Fruit fly (Drosophila melanogaster) whole organism, embryonic: ENCODE measurements around the gene Eig71Ei.

Source experiments
- Ada2b ChIP-seq: fragments of 200-800 bp; sonication (Bioruptor generic); IDR thresholded peaks from 2 replicates; pipeline ENCODE4 v1.3.6; 2022; ENCODE audit warnings: missing biosample characterization, missing genetic modification characterization
- B-H1 ChIP-seq: fragments of 200-800 bp; sonication (Bioruptor generic); IDR thresholded peaks from 3 replicates; pipeline ENCODE4 v1.3.6; 2022; ENCODE audit warnings: missing biosample characterization, missing genetic modification characterization
- CG10274 ChIP-seq: fragments of 200-800 bp; sonication (Bioruptor generic); optimal IDR thresholded peaks from 3 replicates; lab custom pipeline; 2017; ENCODE audit warnings: missing biosample characterization, mild to moderate bottlenecking, missing genetic modification characterization
- CG10979 ChIP-seq: fragments of 200-800 bp; sonication (Bioruptor generic); optimal IDR thresholded peaks from 2 replicates; lab custom pipeline; 2018; ENCODE audit warnings: missing biosample characterization, mild to moderate bottlenecking, missing genetic modification characterization, moderate library complexity
- CG11398 ChIP-seq: fragments of 200-800 bp; sonication (Bioruptor generic); optimal IDR thresholded peaks from 2 replicates; lab custom pipeline; 2016; ENCODE audit warnings: missing biosample characterization, missing genetic modification characterization
- CG11723 ChIP-seq: fragments of 200-800 bp; sonication (Bioruptor generic); optimal IDR thresholded peaks from 2 replicates; lab custom pipeline; 2017; ENCODE audit warnings: missing biosample characterization, mild to moderate bottlenecking, missing genetic modification characterization
- CG14965 ChIP-seq: fragments of 200-800 bp; sonication (Bioruptor generic); optimal IDR thresholded peaks from 2 replicates; lab custom pipeline; 2016; ENCODE audit warnings: missing biosample characterization, missing genetic modification characterization, borderline replicate concordance
- CG2875 ChIP-seq: fragments of 200-800 bp; sonication (Bioruptor generic); optimal IDR thresholded peaks from 2 replicates; lab custom pipeline; 2017; ENCODE audit warnings: missing biosample characterization, mild to moderate bottlenecking, missing genetic modification characterization, missing genetic modification reagents
- CG33557 ChIP-seq: fragments of 200-800 bp; sonication (Bioruptor generic); optimal IDR thresholded peaks from 2 replicates; lab custom pipeline; 2019; ENCODE audit warnings: missing biosample characterization, mild to moderate bottlenecking, missing genetic modification characterization, moderate library complexity
- CG3407 ChIP-seq: fragments of 200-800 bp; sonication (Bioruptor generic); optimal IDR thresholded peaks from 2 replicates; lab custom pipeline; 2018; ENCODE audit warnings: missing biosample characterization, mild to moderate bottlenecking, missing genetic modification characterization
- CG34376 ChIP-seq: fragments of 200-800 bp; sonication (Bioruptor generic); optimal IDR thresholded peaks from 2 replicates; lab custom pipeline; 2018; ENCODE audit warnings: missing biosample characterization, mild to moderate bottlenecking, missing genetic modification characterization
- CG4820 ChIP-seq: fragments of 200-800 bp; sonication (Bioruptor generic); optimal IDR thresholded peaks from 3 replicates; lab custom pipeline; 2016; ENCODE audit warnings: missing biosample characterization, missing genetic modification characterization
- CG6689 ChIP-seq: fragments of 200-800 bp; sonication (Bioruptor generic); IDR thresholded peaks from 2 replicates; pipeline ENCODE4 v1.3.6; 2022; ENCODE audit warnings: missing biosample characterization, missing genetic modification characterization
- CG7372 ChIP-seq: fragments of 200-800 bp; sonication (Bioruptor generic); IDR thresholded peaks from 2 replicates; pipeline ENCODE4 v1.3.6; 2022; ENCODE audit warnings: missing biosample characterization, missing genetic modification characterization
- CG7786 ChIP-seq: fragments of 200-800 bp; sonication (Bioruptor generic); optimal IDR thresholded peaks from 2 replicates; lab custom pipeline; 2016; ENCODE audit warnings: missing biosample characterization, missing genetic modification characterization
- CG7928 ChIP-seq: fragments of 200-800 bp; sonication (Bioruptor generic); optimal IDR thresholded peaks from 2 replicates; lab custom pipeline; 2017; ENCODE audit warnings: missing biosample characterization, mild to moderate bottlenecking, missing genetic modification characterization
- CG9727 ChIP-seq: fragments of 200-800 bp; sonication (Bioruptor generic); optimal IDR thresholded peaks from 3 replicates; lab custom pipeline; 2017; ENCODE audit warnings: missing biosample characterization, mild to moderate bottlenecking, missing genetic modification characterization
- CG9876 ChIP-seq: fragments of 200-800 bp; sonication (Bioruptor generic); optimal IDR thresholded peaks from 2 replicates; lab custom pipeline; 2016; ENCODE audit warnings: missing biosample characterization, missing genetic modification characterization
- CHES-1-like ChIP-seq: fragments of 200-800 bp; sonication (Bioruptor generic); optimal IDR thresholded peaks from 2 replicates; lab custom pipeline; 2016; ENCODE audit warnings: missing biosample characterization, missing genetic modification characterization
- Camta ChIP-seq: fragments of 200-800 bp; sonication (Bioruptor generic); optimal IDR thresholded peaks from 2 replicates; lab custom pipeline; 2016; ENCODE audit warnings: missing biosample characterization, missing genetic modification characterization
- Dfd ChIP-seq, 2 experiments: fragments of >200 bp; optimal IDR thresholded peaks; 2 replicates each; lab custom pipeline; 2017; ENCODE audit warnings: missing biosample characterization in 2 of 2, missing genetic modification characterization in 2 of 2
- Dip2 ChIP-seq: fragments of 200-800 bp; sonication (Bioruptor generic); IDR thresholded peaks from 2 replicates; pipeline ENCODE4 v1.3.6; 2022; ENCODE audit warnings: missing biosample characterization, missing genetic modification characterization
- Fer3 ChIP-seq: fragments of 200-800 bp; sonication (Bioruptor generic); optimal IDR thresholded peaks from 2 replicates; lab custom pipeline; 2018; ENCODE audit warnings: missing biosample characterization, mild to moderate bottlenecking, missing genetic modification characterization, moderate library complexity
- Gug ChIP-seq: fragments of 200-800 bp; sonication (Bioruptor generic); IDR thresholded peaks from 4 replicates; pipeline ENCODE4 v1.3.6; 2022; ENCODE audit warnings: missing biosample characterization, missing genetic modification characterization
- HLHmδ ChIP-seq: fragments of 200-800 bp; sonication (Bioruptor generic); optimal IDR thresholded peaks from 2 replicates; lab custom pipeline; 2018; ENCODE audit warnings: missing biosample characterization, mild to moderate bottlenecking, missing genetic modification characterization, moderate library complexity
- Hand ChIP-seq: fragments of 200-800 bp; sonication (Bioruptor generic); optimal IDR thresholded peaks from 2 replicates; lab custom pipeline; 2017; ENCODE audit warnings: mild to moderate bottlenecking, missing biosample characterization, missing genetic modification reagents, missing genetic modification characterization
- HmgZ ChIP-seq: fragments of 200-800 bp; sonication (Bioruptor generic); optimal IDR thresholded peaks from 2 replicates; lab custom pipeline; 2018; ENCODE audit warnings: missing biosample characterization, mild to moderate bottlenecking, missing genetic modification characterization
- Mad ChIP-seq: fragments of 200-800 bp; sonication (Bioruptor generic); optimal IDR thresholded peaks from 2 replicates; lab custom pipeline; 2016; ENCODE audit warnings: missing biosample characterization, missing genetic modification characterization
- Sox102F ChIP-seq: fragments of 200-800 bp; sonication (Bioruptor generic); optimal IDR thresholded peaks from 2 replicates; lab custom pipeline; 2018; ENCODE audit warnings: missing biosample characterization, mild to moderate bottlenecking, missing genetic modification characterization, moderate library complexity
- TFAM ChIP-seq: fragments of 200-800 bp; sonication (Bioruptor generic); optimal IDR thresholded peaks from 2 replicates; lab custom pipeline; 2017; ENCODE audit warnings: missing biosample characterization, missing genetic modification characterization, inconsistent platforms
- ato ChIP-seq: fragments of 200-800 bp; sonication (Bioruptor generic); IDR thresholded peaks from 2 replicates; pipeline ENCODE4 v1.3.6; 2022; ENCODE audit warnings: missing biosample characterization, missing genetic modification characterization; ENCODE audit not compliant: partially characterized antibody
- bowl ChIP-seq: fragments of 200-800 bp; sonication (Bioruptor generic); IDR thresholded peaks from 2 replicates; pipeline ENCODE4 v1.3.6; 2022; ENCODE audit warnings: missing biosample characterization, missing genetic modification characterization
- caup ChIP-seq: fragments of 200-800 bp; sonication (Bioruptor generic); optimal IDR thresholded peaks from 3 replicates; lab custom pipeline; 2017; ENCODE audit warnings: missing biosample characterization, mild to moderate bottlenecking, missing genetic modification characterization, moderate library complexity; ENCODE audit not compliant: severe bottlenecking
- crc ChIP-seq: fragments of 200-800 bp; sonication (Bioruptor generic); optimal IDR thresholded peaks from 2 replicates; lab custom pipeline; 2016; ENCODE audit warnings: missing biosample characterization, missing genetic modification characterization
- dysf ChIP-seq: fragments of 200-800 bp; sonication (Bioruptor generic); IDR thresholded peaks from 3 replicates; pipeline ENCODE4 v1.3.6; 2022; ENCODE audit warnings: missing biosample characterization, missing genetic modification characterization
- fd102C ChIP-seq: fragments of 200-800 bp; sonication (Bioruptor generic); optimal IDR thresholded peaks from 2 replicates; lab custom pipeline; 2018; ENCODE audit warnings: missing biosample characterization, mild to moderate bottlenecking, missing genetic modification characterization, moderate library complexity
- fd64A ChIP-seq: fragments of 200-800 bp; sonication (Bioruptor generic); optimal IDR thresholded peaks from 3 replicates; lab custom pipeline; 2018; ENCODE audit warnings: missing biosample characterization, mild to moderate bottlenecking, missing genetic modification characterization
- hkb ChIP-seq, 2 experiments: fragments of 200-800 bp in 1 of 2; fragments of >200 bp in 1 of 2; sonication (Bioruptor generic) in 1 of 2; IDR thresholded peaks in 1 of 2; optimal IDR thresholded peaks in 1 of 2; 2 replicates each; pipeline versions ENCODE4 v1.3.6 to Lab custom; 2017 to 2022; ENCODE audit warnings: missing biosample characterization in 1 of 2, missing genetic modification characterization in 1 of 2
- jing ChIP-seq: fragments of 200-800 bp; sonication (Bioruptor generic); optimal IDR thresholded peaks from 2 replicates; lab custom pipeline; 2018; ENCODE audit warnings: missing biosample characterization, mild to moderate bottlenecking, missing genetic modification characterization
- mirr ChIP-seq: fragments of 200-800 bp; sonication (Bioruptor generic); optimal IDR thresholded peaks from 3 replicates; lab custom pipeline; 2018; ENCODE audit warnings: missing biosample characterization, mild to moderate bottlenecking, missing genetic modification characterization
- org-1 ChIP-seq: fragments of 200-800 bp; sonication (Bioruptor generic); optimal IDR thresholded peaks from 2 replicates; lab custom pipeline; 2017; ENCODE audit warnings: missing biosample characterization, missing genetic modification characterization
- repo ChIP-seq: fragments of 200-800 bp; sonication (Bioruptor generic); optimal IDR thresholded peaks from 2 replicates; lab custom pipeline; 2016; ENCODE audit warnings: missing biosample characterization, missing genetic modification characterization
- run ChIP-seq: fragments of 200-800 bp; sonication (Bioruptor generic); optimal IDR thresholded peaks from 3 replicates; lab custom pipeline; 2018; ENCODE audit warnings: missing biosample characterization, mild to moderate bottlenecking, missing genetic modification characterization
- salm ChIP-seq: fragments of 200-800 bp; sonication (Bioruptor generic); optimal IDR thresholded peaks from 2 replicates; lab custom pipeline; 2018; ENCODE audit warnings: missing biosample characterization, mild to moderate bottlenecking, missing genetic modification characterization
- sens ChIP-seq: fragments of 200-800 bp; sonication (Bioruptor generic); peaks from one replicate; lab custom pipeline; 2016; ENCODE audit warnings: missing biosample characterization, missing genetic modification characterization
- slp2 ChIP-seq: fragments of 200-800 bp; sonication (Bioruptor generic); optimal IDR thresholded peaks from 2 replicates; lab custom pipeline; 2016; ENCODE audit warnings: missing biosample characterization, missing genetic modification characterization
- sqz ChIP-seq: fragments of 200-800 bp; sonication (Bioruptor generic); optimal IDR thresholded peaks from 3 replicates; lab custom pipeline; 2018; ENCODE audit warnings: missing biosample characterization, mild to moderate bottlenecking, missing genetic modification characterization
- tll ChIP-seq, 2 experiments: fragments of 200-800 bp in 1 of 2; fragments of >200 bp in 1 of 2; sonication (Bioruptor generic) in 1 of 2; optimal IDR thresholded peaks; 2 replicates each; lab custom pipeline; 2017 to 2019; ENCODE audit warnings: missing biosample characterization in 2 of 2, missing genetic modification characterization in 2 of 2, mild to moderate bottlenecking in 1 of 2, moderate library complexity in 1 of 2

The Eig71Ei gene

DNA sequence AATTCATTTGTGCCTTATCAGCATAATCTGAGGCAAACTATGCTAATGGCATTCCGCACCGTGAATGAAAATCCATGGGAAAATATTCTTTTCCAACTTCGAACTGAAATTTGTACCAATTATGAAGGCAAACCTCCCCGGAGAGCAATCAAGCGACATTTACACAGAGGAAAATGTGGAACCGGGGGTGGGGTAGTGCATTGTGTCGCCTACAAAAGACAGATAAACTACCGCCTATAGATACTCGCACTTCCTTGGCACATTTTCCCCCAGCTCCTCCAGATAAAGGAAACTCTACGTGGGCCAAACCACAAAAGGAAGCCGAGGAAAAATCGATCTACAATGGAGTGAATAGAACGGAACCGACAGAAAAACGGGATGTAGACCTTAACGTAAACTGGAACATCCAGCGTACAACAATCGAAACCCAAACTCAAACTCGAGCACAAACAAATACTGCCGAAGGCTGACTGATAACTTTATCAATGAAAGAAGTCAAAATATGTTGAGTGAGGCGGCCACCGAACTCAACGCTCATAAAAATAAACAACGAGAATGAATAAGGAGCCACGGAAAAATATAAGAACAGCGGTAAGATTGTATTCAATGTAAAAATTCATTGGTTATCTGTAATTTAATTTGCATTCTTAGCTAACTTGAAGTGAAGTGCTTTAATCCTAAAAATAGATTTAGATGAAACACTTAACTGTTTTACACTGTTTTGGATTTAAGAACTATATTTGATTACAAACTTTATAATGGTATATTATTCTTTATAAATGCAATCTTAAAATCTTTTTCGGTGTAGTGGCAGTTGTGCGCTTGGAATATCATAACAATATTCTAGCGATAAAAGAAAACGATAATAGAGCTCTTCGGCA, 31.4 kb downstream of the Eig71Ei start (continued):
- TF ChIP-seq Fer3 (tag; lab: Kevin White, UChicago): peak; percentile 50
- TF ChIP-seq CHES-1-like (GFP tag; lab: Kevin White, UChicago): no peak
- TF ChIP-seq salm: peak; percentile 52
- no peak for TF ChIP-seq ato (GFP tag; lab: Robert Waterston, UW)
- no peak for TF ChIP-seq CG3407 (GFP tag; lab: Kevin White, UChicago)
- no peak for TF ChIP-seq CG14965
- peak; percentile 44 for TF ChIP-seq Ada2b
- TF ChIP-seq fd64A (GFP tag; lab: Kevin White, UChicago): no peak
- TF ChIP-seq TFAM (GFP tag; lab: Kevin White, UChicago): no peak
- peak; percentile 39 for TF ChIP-seq CG33557 (GFP tag; lab: Kevin White, UChicago)
- TF ChIP-seq CG7928 (GFP tag; lab: Kevin White, UChicago): no peak
- TF ChIP-seq jing (GFP tag; lab: Kevin White, UChicago): no peak
- TF ChIP-seq run (tag; lab: Kevin White, UChicago): no peak
- no peak for TF ChIP-seq hkb (optimal IDR thresholded peaks at IDR 0.05; lab: Kevin White, UChicago)
- peak; percentile 78 for TF ChIP-seq hkb (GFP tag; IDR thresholded peaks at IDR 0.05; lab: Robert Waterston, UW)
- TF ChIP-seq bowl (GFP tag; lab: Robert Waterston, UW): no peak
- TF ChIP-seq CG11723: no peak
- no peak for TF ChIP-seq fd102C
- TF ChIP-seq CG9727 (GFP tag; lab: Kevin White, UChicago): peak; percentile 24
- no peak for TF ChIP-seq CG7786 (GFP tag; lab: Kevin White, UChicago)
- peak; percentile 64 for TF ChIP-seq CG4820 (GFP tag; lab: Kevin White, UChicago)
- no peak for TF ChIP-seq CG7372 (GFP tag; lab: Robert Waterston, UW)
- TF ChIP-seq CG34376: peak; percentile 34
- TF ChIP-seq Hand (GFP tag; lab: Kevin White, UChicago): no peak
- TF ChIP-seq CG2875: peak; percentile 32
- 0 out of 2 replicates have a peak, but pooled peaks have one; percentile 10 for TF ChIP-seq CG6689 (GFP tag; lab: Robert Waterston, UW)
- no peak for TF ChIP-seq CG11398 (GFP tag; lab: Kevin White, UChicago)
- no peak for TF ChIP-seq CG10274 (GFP tag; lab: Kevin White, UChicago)
- TF ChIP-seq dysf (GFP tag; lab: Robert Waterston, UW): 0 out of 3 replicates have a peak, but pooled peaks have one; percentile 21
- no peak for TF ChIP-seq HLHmδ
- no peak for TF ChIP-seq crc (GFP tag; lab: Kevin White, UChicago)
- peak; percentile 3 for TF ChIP-seq repo (GFP tag; lab: Kevin White, UChicago)
- TF ChIP-seq slp2: no peak
- no peak for TF ChIP-seq Mad (GFP tag; lab: Kevin White, UChicago)
- TF ChIP-seq B-H1 (GFP tag; lab: Robert Waterston, UW): no peak
- peak; percentile 86 for TF ChIP-seq CG10979 (tag; lab: Kevin White, UChicago)
- TF ChIP-seq tll (GFP tag; optimal IDR thresholded peaks at IDR 0.05; lab: Kevin White, UChicago): peak in 1 of 2 experiments; percentile 47
- TF ChIP-seq HmgZ (tag; lab: Kevin White, UChicago): no peak
- peak; percentile 88 for TF ChIP-seq sens
- no peak for TF ChIP-seq Dip2
- TF ChIP-seq sqz (GFP tag; lab: Kevin White, UChicago): no peak
- TF ChIP-seq Dfd (GFP tag; optimal IDR thresholded peaks at IDR 0.05; lab: Kevin White, UChicago): no peak
- no peak for TF ChIP-seq Gug (GFP tag; lab: Robert Waterston, UW)
- peak; percentile 23 for TF ChIP-seq mirr (GFP tag; lab: Kevin White, UChicago)
- TF ChIP-seq org-1: peak; percentile 35
- no peak for TF ChIP-seq CG9876
- TF ChIP-seq Sox102F (GFP tag; lab: Kevin White, UChicago): peak; percentile 15
- no peak for TF ChIP-seq Camta (GFP tag; lab: Kevin White, UChicago)
- TF ChIP-seq caup: peak; percentile 30
